Fruit fly (Drosophila melanogaster): ENCODE measurements around the gene Pcif1.

DNA sequence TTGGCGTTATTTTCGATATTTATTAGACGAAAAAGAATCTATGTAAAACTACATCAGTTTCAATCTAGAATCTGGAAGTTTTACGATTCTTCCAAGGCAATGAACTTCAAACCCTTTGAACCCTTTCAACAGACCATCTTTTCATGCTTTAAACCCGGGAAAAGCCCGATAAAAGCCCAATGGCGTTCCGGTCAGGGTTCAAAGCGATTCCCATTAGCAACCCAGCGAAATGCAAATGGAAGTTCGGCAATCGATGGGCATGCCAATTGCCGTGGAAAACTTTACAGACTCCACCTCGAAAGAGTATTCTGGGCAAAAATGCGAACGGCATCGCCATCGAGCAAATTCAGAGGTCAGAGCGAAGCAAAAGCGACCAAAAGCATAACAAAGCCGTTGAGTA, 53.5 kb downstream of the Pcif1 start:
- TF ChIP-seq h (optimal IDR thresholded peaks at IDR 0.05) (no peak), ttk (optimal IDR thresholded peaks at IDR 0.05) (no peak), insv (optimal IDR thresholded peaks at IDR 0.05) (no peak), Myc (optimal IDR thresholded peaks at IDR 0.05) (no peak), psq (optimal IDR thresholded peaks at IDR 0.05) (no peak)
